Worm (Caenorhabditis elegans) whole organism, mixed stage, embryonic: Measurements from ENCODE around the gene T05E12.9.

Experiments used
- M03D4.4 ChIP-seq: sonication (generic microtip); optimal IDR thresholded peaks from 2 replicates; lab custom pipeline; 2017; ENCODE audit warnings: mild to moderate bottlenecking, missing genetic modification characterization, missing compliant biosample characterization
- bed-3 ChIP-seq: fragments of 200-800 bp; sonication (Bioruptor generic); optimal IDR thresholded peaks from 3 replicates; lab custom pipeline; 2018; ENCODE audit warnings: mild to moderate bottlenecking, missing genetic modification characterization, moderate library complexity, missing compliant biosample characterization
- ceh-39 ChIP-seq: fragments of 150-350 bp; optimal IDR thresholded peaks from 2 replicates; lab custom pipeline; 2014; ENCODE audit warnings: missing biosample characterization, missing genetic modification characterization
- ceh-43 ChIP-seq: fragments of 200-800 bp; sonication (Bioruptor generic); optimal IDR thresholded peaks from 2 replicates; lab custom pipeline; 2018; ENCODE audit warnings: mild to moderate bottlenecking, missing genetic modification characterization, moderate library complexity, missing compliant biosample characterization
- ceh-83 ChIP-seq: fragments of 200-800 bp; sonication (Bioruptor generic); optimal IDR thresholded peaks from 2 replicates; lab custom pipeline; 2018; ENCODE audit warnings: mild to moderate bottlenecking, missing genetic modification characterization, missing compliant biosample characterization
- ces-1 ChIP-seq: fragments of 150-350 bp; optimal IDR thresholded peaks from 2 replicates; lab custom pipeline; 2014; ENCODE audit warnings: missing biosample characterization, missing genetic modification reagents, missing genetic modification characterization
- cnd-1 ChIP-seq: fragments of 200-800 bp; sonication (Bioruptor generic); optimal IDR thresholded peaks from 2 replicates; lab custom pipeline; 2018; ENCODE audit warnings: mild to moderate bottlenecking, missing genetic modification characterization, missing compliant biosample characterization
- drap-1 ChIP-seq: fragments of 200-800 bp; sonication (Bioruptor generic); optimal IDR thresholded peaks from 3 replicates; lab custom pipeline; 2018; ENCODE audit warnings: mild to moderate bottlenecking, missing genetic modification characterization, missing compliant biosample characterization
- elt-1 ChIP-seq: sonication (generic microtip); optimal IDR thresholded peaks from 2 replicates; lab custom pipeline; 2017; ENCODE audit warnings: missing genetic modification characterization, mild to moderate bottlenecking, missing compliant biosample characterization, antibody characterized with exemption, moderate library complexity, borderline replicate concordance; ENCODE audit not compliant: insufficient read depth
- elt-3 ChIP-seq: fragments of 150-350 bp; optimal IDR thresholded peaks from 2 replicates; lab custom pipeline; 2014; ENCODE audit warnings: missing biosample characterization, missing genetic modification characterization
- flh-1 ChIP-seq: fragments of 200-800 bp; sonication (Bioruptor generic); optimal IDR thresholded peaks from 2 replicates; lab custom pipeline; 2018; ENCODE audit warnings: mild to moderate bottlenecking, missing genetic modification characterization, moderate library complexity, missing compliant biosample characterization
- hlh-1 ChIP-seq: fragments of 150-350 bp; optimal IDR thresholded peaks from 2 replicates; lab custom pipeline; 2014; ENCODE audit warnings: missing biosample characterization, missing genetic modification reagents, missing genetic modification characterization
- lin-13 ChIP-seq: fragments of 150-350 bp; optimal IDR thresholded peaks from 2 replicates; lab custom pipeline; 2014; ENCODE audit warnings: missing biosample characterization, missing genetic modification characterization
- lin-32 ChIP-seq: fragments of 200-800 bp; sonication (Bioruptor generic); optimal IDR thresholded peaks from 2 replicates; lab custom pipeline; 2018; ENCODE audit warnings: mild to moderate bottlenecking, missing genetic modification characterization, missing compliant biosample characterization
- lsy-2 ChIP-seq: fragments of 150-350 bp; optimal IDR thresholded peaks from 2 replicates; lab custom pipeline; 2014; ENCODE audit warnings: missing biosample characterization, missing genetic modification characterization
- mab-5 ChIP-seq: fragments of 150-350 bp; optimal IDR thresholded peaks from 2 replicates; lab custom pipeline; 2014; ENCODE audit warnings: missing biosample characterization, missing genetic modification characterization
- mep-1 ChIP-seq: fragments of 150-350 bp; optimal IDR thresholded peaks from 2 replicates; lab custom pipeline; 2017; ENCODE audit warnings: missing biosample characterization, missing genetic modification reagents, missing genetic modification characterization, inconsistent platforms
- mls-2 ChIP-seq: sonication (generic microtip); optimal IDR thresholded peaks from 2 replicates; lab custom pipeline; 2016; ENCODE audit warnings: mild to moderate bottlenecking, missing genetic modification characterization, moderate library complexity, missing compliant biosample characterization
- nhr-12 ChIP-seq: fragments of 150-350 bp; optimal IDR thresholded peaks from 2 replicates; lab custom pipeline; 2014; ENCODE audit warnings: missing biosample characterization, missing genetic modification characterization
- nhr-2 ChIP-seq: fragments of 150-350 bp; optimal IDR thresholded peaks from 2 replicates; lab custom pipeline; 2014; ENCODE audit warnings: missing biosample characterization, missing genetic modification characterization
- nhr-237 ChIP-seq: fragments of 150-350 bp; optimal IDR thresholded peaks from 2 replicates; lab custom pipeline; 2014; ENCODE audit warnings: missing biosample characterization, missing genetic modification characterization
- nhr-28 ChIP-seq: fragments of 150-350 bp; optimal IDR thresholded peaks from 2 replicates; lab custom pipeline; 2014; ENCODE audit warnings: missing biosample characterization, missing genetic modification characterization
- nhr-76 ChIP-seq: sonication (generic microtip); optimal IDR thresholded peaks from 2 replicates; lab custom pipeline; 2017; ENCODE audit warnings: missing biosample characterization, missing genetic modification characterization
- pha-4 ChIP-seq: fragments of 150-350 bp; optimal IDR thresholded peaks from 2 replicates; lab custom pipeline; 2018; ENCODE audit warnings: missing biosample characterization, missing genetic modification reagents, missing genetic modification characterization
- sem-2 ChIP-seq: fragments of 200-800 bp; sonication (Bioruptor generic); optimal IDR thresholded peaks from 2 replicates; lab custom pipeline; 2018; ENCODE audit warnings: mild to moderate bottlenecking, missing genetic modification characterization, missing compliant biosample characterization
- snpc-4 ChIP-seq: fragments of 150-350 bp; optimal IDR thresholded peaks from 2 replicates; lab custom pipeline; 2014; ENCODE audit warnings: missing biosample characterization, missing genetic modification characterization
- sptf-1 ChIP-seq: sonication (generic microtip); optimal IDR thresholded peaks from 2 replicates; lab custom pipeline; 2017; ENCODE audit warnings: mild to moderate bottlenecking, missing genetic modification characterization, moderate library complexity, missing compliant biosample characterization
- tbx-8 ChIP-seq: fragments of 200-800 bp; sonication (Bioruptor generic); optimal IDR thresholded peaks from 2 replicates; lab custom pipeline; 2018; ENCODE audit warnings: mild to moderate bottlenecking, missing genetic modification characterization, moderate library complexity, missing compliant biosample characterization
- unc-120 ChIP-seq: sonication (generic microtip); optimal IDR thresholded peaks from 2 replicates; lab custom pipeline; 2017; ENCODE audit warnings: missing genetic modification characterization, missing compliant biosample characterization; ENCODE audit not compliant: poor library complexity, severe bottlenecking
- unc-39 ChIP-seq: fragments of 150-350 bp; optimal IDR thresholded peaks from 2 replicates; lab custom pipeline; 2014; ENCODE audit warnings: missing biosample characterization, missing genetic modification characterization
- zip-8 ChIP-seq: fragments of 150-350 bp; optimal IDR thresholded peaks from 2 replicates; lab custom pipeline; 2014; ENCODE audit warnings: missing biosample characterization, missing genetic modification characterization
- ztf-11 ChIP-seq: fragments of 150-350 bp; optimal IDR thresholded peaks from 2 replicates; lab custom pipeline; 2014; ENCODE audit warnings: missing biosample characterization, missing genetic modification characterization

T05E12.9 gene

ce11 chrV:17061585-17061984 is 21.0 kb downstream of the T05E12.9 start, which contains the start of gene F28B1.9:
F28B1.9 (plus strand) TSS chrV:17061885.
- TF ChIP-seq ceh-43 (GFP tag; lab: Kevin White, UChicago) (no peak), nhr-28 (tag; lab: Kevin White, UChicago) (no peak), nhr-12 (tag; lab: Kevin White, UChicago) (no peak), unc-39 (tag; lab: Kevin White, UChicago) (no peak), pha-4 (no peak), elt-1 (tag; lab: Kevin White, UChicago) (no peak), drap-1 (GFP tag; lab: Kevin White, UChicago) (no peak), ztf-11 (no peak), mep-1 (tag; lab: Kevin White, UChicago) (no peak), ceh-39 (tag; lab: Kevin White, UChicago) (no peak), mls-2 (no peak), tbx-8 (GFP tag; lab: Kevin White, UChicago) (no peak), sem-2 (no peak), nhr-2 (tag; lab: Kevin White, UChicago) (no peak), lin-32 (GFP tag; lab: Kevin White, UChicago) (no peak), hlh-1 (tag; lab: Kevin White, UChicago) (no peak), snpc-4 (tag; lab: Kevin White, UChicago) (no peak), unc-120 (tag; lab: Kevin White, UChicago) (no peak)

ce11 chrV:17059987-17060386 is 22.6 kb downstream of the T05E12.9 start, which contains the start of gene sri-66:
sri-66 (plus strand) TSS chrV:17060287.
- no peak for TF ChIP-seq sem-2
- no peak for TF ChIP-seq lsy-2 (tag; lab: Kevin White, UChicago)
- no peak for TF ChIP-seq elt-3 (tag; lab: Kevin White, UChicago)
- TF ChIP-seq snpc-4 (tag; lab: Kevin White, UChicago) = no peak
- TF ChIP-seq bed-3 = no peak
- TF ChIP-seq zip-8 = no peak
- TF ChIP-seq unc-39 (tag; lab: Kevin White, UChicago) = no peak
- TF ChIP-seq nhr-237 = no peak
- TF ChIP-seq unc-120 (tag; lab: Kevin White, UChicago) = no peak
- TF ChIP-seq nhr-12 (tag; lab: Kevin White, UChicago) = no peak

- TF ChIP-seq unc-39 (tag; lab: Kevin White, UChicago) (no peak), lin-13 (tag; lab: Kevin White, UChicago) (no peak), unc-120 (tag; lab: Kevin White, UChicago) (no peak), sptf-1 (tag; lab: Kevin White, UChicago) (no peak), nhr-237 (no peak)
- TF ChIP-seq, all 35 proteins: peak for 0
Observed at ce11 chrV:17044500-17044899, 38.1 kb downstream of the T05E12.9 start, which contains the start of gene F28B1.2. F28B1.2 (plus strand) TSS chrV:17044800.

ce11 chrV:17042263-17042662 is 40.4 kb downstream of the T05E12.9 start, which contains the start of gene hpo-33:
hpo-33 (plus strand) TSS chrV:17042563.
- no peak for TF ChIP-seq mab-5 (tag; lab: Kevin White, UChicago)
- TF ChIP-seq ceh-83 (GFP tag; lab: Kevin White, UChicago) = no peak
- TF ChIP-seq elt-3 (tag; lab: Kevin White, UChicago) = no peak
- no peak for TF ChIP-seq flh-1 (GFP tag; lab: Kevin White, UChicago)
- TF ChIP-seq unc-120 (tag; lab: Kevin White, UChicago) = no peak
- no peak for TF ChIP-seq ceh-43 (GFP tag; lab: Kevin White, UChicago)
- no peak for TF ChIP-seq unc-39 (tag; lab: Kevin White, UChicago)
- no peak for TF ChIP-seq nhr-2 (tag; lab: Kevin White, UChicago)
- no peak for TF ChIP-seq mls-2
- no peak for TF ChIP-seq cnd-1 (tag; lab: Kevin White, UChicago)
- TF ChIP-seq snpc-4 (tag; lab: Kevin White, UChicago) = no peak
- TF ChIP-seq nhr-237 = no peak
- no peak for TF ChIP-seq lin-32 (GFP tag; lab: Kevin White, UChicago)
- no peak for TF ChIP-seq M03D4.4 (tag; lab: Kevin White, UChicago)
- no peak for TF ChIP-seq tbx-8 (GFP tag; lab: Kevin White, UChicago)

ce11 chrV:17035850-17036249 is 46.8 kb downstream of the T05E12.9 start, which contains the start of gene srz-94:
srz-94 (minus strand) TSS chrV:17035950.
- TF ChIP-seq nhr-28 (tag; lab: Kevin White, UChicago) (no peak), bed-3 (no peak), ceh-43 (GFP tag; lab: Kevin White, UChicago) (no peak), hlh-1 (tag; lab: Kevin White, UChicago) (no peak), unc-39 (tag; lab: Kevin White, UChicago) (no peak), ces-1 (GFP tag; lab: Kevin White, UChicago) (no peak), lin-13 (tag; lab: Kevin White, UChicago) (no peak), flh-1 (GFP tag; lab: Kevin White, UChicago) (no peak), mep-1 (tag; lab: Kevin White, UChicago) (no peak), unc-120 (tag; lab: Kevin White, UChicago) (no peak), nhr-2 (tag; lab: Kevin White, UChicago) (no peak), drap-1 (GFP tag; lab: Kevin White, UChicago) (no peak), mls-2 (no peak), cnd-1 (tag; lab: Kevin White, UChicago) (no peak), nhr-76 (tag; lab: Kevin White, UChicago) (no peak), sptf-1 (tag; lab: Kevin White, UChicago) (no peak), snpc-4 (tag; lab: Kevin White, UChicago) (no peak), lin-32 (GFP tag; lab: Kevin White, UChicago) (no peak)
- TF ChIP-seq, all 35 proteins: peak for 0
